Worm (Caenorhabditis elegans) whole organism, L4 larva: ENCODE data around the gene pho-14.

Experiments used
- F26F4.8 ChIP-seq: fragments of 200-800 bp; sonication (Bioruptor generic); conservative IDR thresholded peaks from 2 replicates; pipeline ENCODE4 v1.3.6; 2022; ENCODE audit warnings: missing genetic modification characterization, missing compliant biosample characterization
- F49E8.2 ChIP-seq: sonication (generic microtip); optimal IDR thresholded peaks from 2 replicates; lab custom pipeline; 2016; ENCODE audit warnings: missing compliant biosample characterization, mild to moderate bottlenecking, missing genetic modification characterization, borderline replicate concordance
- T20F7.1 ChIP-seq: fragments of 200-800 bp; sonication (Bioruptor generic); optimal IDR thresholded peaks from 2 replicates; lab custom pipeline; 2018; ENCODE audit warnings: mild to moderate bottlenecking, missing genetic modification characterization, missing compliant biosample characterization
- Y105C5A.15 ChIP-seq: fragments of 200-800 bp; sonication (Bioruptor generic); IDR thresholded peaks from 2 replicates; pipeline ENCODE4 v1.3.6; 2022; ENCODE audit warnings: missing genetic modification characterization, missing compliant biosample characterization
- ZK546.5 ChIP-seq, 2 experiments: sonication (generic microtip); optimal IDR thresholded peaks; 2 replicates each; lab custom pipeline; 2017; ENCODE audit warnings: missing biosample characterization in 2 of 2, missing genetic modification characterization in 2 of 2
- ceh-20 ChIP-seq: fragments of 200-800 bp; sonication (Bioruptor generic); IDR thresholded peaks from 2 replicates; pipeline ENCODE4 v1.3.6; 2022; ENCODE audit warnings: missing genetic modification reagents, missing genetic modification characterization, missing compliant biosample characterization
- ceh-28 ChIP-seq: fragments of 150-350 bp; optimal IDR thresholded peaks from 2 replicates; lab custom pipeline; 2014; ENCODE audit warnings: missing biosample characterization, missing genetic modification reagents, missing genetic modification characterization
- ceh-32 ChIP-seq: sonication (generic microtip); optimal IDR thresholded peaks from 2 replicates; lab custom pipeline; 2016; ENCODE audit warnings: mild to moderate bottlenecking, missing genetic modification characterization, missing compliant biosample characterization; ENCODE audit not compliant: poor library complexity
- ces-1 ChIP-seq: fragments of 150-350 bp; sonication (generic microtip); optimal IDR thresholded peaks from 4 replicates; lab custom pipeline; 2014; ENCODE audit warnings: missing biosample characterization, missing genetic modification reagents, missing genetic modification characterization
- cey-2 ChIP-seq: sonication (generic microtip); optimal IDR thresholded peaks from 3 replicates; lab custom pipeline; 2017; ENCODE audit warnings: missing genetic modification characterization, mild to moderate bottlenecking, missing compliant biosample characterization, antibody characterized with exemption, borderline replicate concordance; ENCODE audit not compliant: insufficient read depth
- daf-16 ChIP-seq, 3 experiments: sonication (generic microtip); optimal IDR thresholded peaks; 2 replicates each; lab custom pipeline; 2016 to 2017; ENCODE audit warnings: missing genetic modification characterization in 3 of 3, missing genetic modification reagents in 3 of 3, mild to moderate bottlenecking in 2 of 3, missing compliant biosample characterization in 2 of 3, missing biosample characterization in 1 of 3, moderate library complexity in 1 of 3
- daf-19 ChIP-seq: fragments of 200-800 bp; sonication (Bioruptor generic); conservative IDR thresholded peaks from 2 replicates; pipeline ENCODE4 v1.3.6; 2022; ENCODE audit warnings: missing genetic modification characterization, missing compliant biosample characterization
- dmd-6 ChIP-seq: fragments of 200-800 bp; sonication (Bioruptor generic); IDR thresholded peaks from 2 replicates; pipeline ENCODE4 v1.3.6; 2022; ENCODE audit warnings: missing genetic modification reagents, missing genetic modification characterization, missing compliant biosample characterization
- dve-1 ChIP-seq: sonication (generic microtip); optimal IDR thresholded peaks from 2 replicates; lab custom pipeline; 2017; ENCODE audit warnings: antibody characterized with exemption, mild to moderate bottlenecking, missing genetic modification characterization, missing compliant biosample characterization; ENCODE audit not compliant: insufficient read depth
- egl-43 ChIP-seq: fragments of 200-800 bp; sonication (Bioruptor generic); IDR thresholded peaks from 2 replicates; pipeline ENCODE4 v1.3.6; 2022; ENCODE audit warnings: missing genetic modification reagents, missing genetic modification characterization, missing compliant biosample characterization
- fkh-10 ChIP-seq: fragments of 150-350 bp; optimal IDR thresholded peaks from 2 replicates; lab custom pipeline; 2014; ENCODE audit warnings: missing biosample characterization, missing genetic modification reagents, missing genetic modification characterization
- hlh-11 ChIP-seq: fragments of 200-800 bp; sonication (Bioruptor generic); optimal IDR thresholded peaks from 2 replicates; lab custom pipeline; 2018; ENCODE audit warnings: mild to moderate bottlenecking, missing genetic modification characterization, missing compliant biosample characterization
- hlh-30 ChIP-seq: sonication (generic microtip); optimal IDR thresholded peaks from 2 replicates; lab custom pipeline; 2017; ENCODE audit warnings: antibody characterized with exemption, mild to moderate bottlenecking, missing genetic modification characterization, missing compliant biosample characterization; ENCODE audit not compliant: insufficient read depth
- lin-13 ChIP-seq: fragments of 150-350 bp; optimal IDR thresholded peaks from 2 replicates; lab custom pipeline; 2014; ENCODE audit warnings: missing biosample characterization, missing genetic modification reagents, missing genetic modification characterization
- lin-38 ChIP-seq: fragments of 200-800 bp; sonication (Bioruptor generic); IDR thresholded peaks from 2 replicates; pipeline ENCODE4 v1.3.6; 2022; ENCODE audit warnings: missing genetic modification reagents, missing genetic modification characterization, missing compliant biosample characterization
- lsy-2 ChIP-seq, 2 experiments: fragments of 150-350 bp in 1 of 2; sonication (generic microtip) in 1 of 2; optimal IDR thresholded peaks; 2 replicates each; lab custom pipeline; 2014 to 2017; ENCODE audit warnings: missing biosample characterization in 2 of 2, missing genetic modification characterization in 2 of 2
- madf-5 ChIP-seq, 2 experiments: fragments of 200-800 bp; sonication (Bioruptor generic); IDR thresholded peaks; 2 replicates each; pipeline ENCODE4 v1.3.6; 2022; ENCODE audit warnings: missing compliant biosample characterization in 2 of 2, missing genetic modification characterization in 2 of 2
- mdt-29 ChIP-seq: fragments of 200-800 bp; sonication (Bioruptor generic); IDR thresholded peaks from 2 replicates; pipeline ENCODE4 v1.3.6; 2022; ENCODE audit warnings: missing genetic modification reagents, missing genetic modification characterization, missing compliant biosample characterization
- mep-1 ChIP-seq: fragments of 150-350 bp; sonication (generic microtip); optimal IDR thresholded peaks from 3 replicates; lab custom pipeline; 2014; ENCODE audit warnings: missing biosample characterization, missing genetic modification characterization
- mxl-2 ChIP-seq: fragments of 200-800 bp; sonication (Bioruptor generic); conservative IDR thresholded peaks from 2 replicates; pipeline ENCODE4 v1.3.6; 2022; ENCODE audit warnings: missing genetic modification reagents, missing genetic modification characterization, missing compliant biosample characterization
- mxl-3 ChIP-seq: fragments of 200-800 bp; sonication (Bioruptor generic); optimal IDR thresholded peaks from 2 replicates; lab custom pipeline; 2018; ENCODE audit warnings: mild to moderate bottlenecking, missing genetic modification characterization, missing compliant biosample characterization
- nhr-25 ChIP-seq: sonication (generic microtip); optimal IDR thresholded peaks from 2 replicates; lab custom pipeline; 2017; ENCODE audit warnings: missing genetic modification characterization, mild to moderate bottlenecking, missing compliant biosample characterization, antibody characterized with exemption, moderate library complexity, borderline replicate concordance; ENCODE audit not compliant: insufficient read depth
- nhr-28 ChIP-seq: fragments of 150-350 bp; optimal IDR thresholded peaks from 2 replicates; lab custom pipeline; 2014; ENCODE audit warnings: missing biosample characterization, missing genetic modification characterization
- nhr-6 ChIP-seq: fragments of 150-350 bp; optimal IDR thresholded peaks from 2 replicates; lab custom pipeline; 2014; ENCODE audit warnings: missing biosample characterization, missing genetic modification characterization
- nhr-76 ChIP-seq: fragments of 150-350 bp; optimal IDR thresholded peaks from 2 replicates; lab custom pipeline; 2014; ENCODE audit warnings: missing biosample characterization, missing genetic modification characterization
- nhr-77 ChIP-seq: fragments of 150-350 bp; optimal IDR thresholded peaks from 2 replicates; lab custom pipeline; 2014; ENCODE audit warnings: missing biosample characterization, missing genetic modification characterization
- pha-4 ChIP-seq, 2 experiments: fragments of 150-350 bp in 1 of 2; fragments of 200-800 bp in 1 of 2; sonication (Bioruptor generic) in 1 of 2; IDR thresholded peaks in 1 of 2; optimal IDR thresholded peaks in 1 of 2; 2 replicates each; pipeline versions ENCODE4 v1.3.6 to Lab custom; 2014 to 2022; ENCODE audit warnings: missing genetic modification characterization in 2 of 2, missing genetic modification reagents in 2 of 2, missing biosample characterization in 1 of 2, missing compliant biosample characterization in 1 of 2
- sdz-12 ChIP-seq: fragments of 200-800 bp; sonication (Bioruptor generic); optimal IDR thresholded peaks from 2 replicates; lab custom pipeline; 2018; ENCODE audit warnings: mild to moderate bottlenecking, missing genetic modification characterization, missing compliant biosample characterization
- set-16 ChIP-seq: fragments of 200-800 bp; sonication (Bioruptor generic); IDR thresholded peaks from 2 replicates; pipeline ENCODE4 v1.3.6; 2022; ENCODE audit warnings: missing genetic modification reagents, missing genetic modification characterization, missing compliant biosample characterization
- snpc-4 ChIP-seq: fragments of 150-350 bp; optimal IDR thresholded peaks from 2 replicates; lab custom pipeline; 2014; ENCODE audit warnings: missing biosample characterization, missing genetic modification characterization
- tag-97 ChIP-seq: fragments of 200-800 bp; sonication (Bioruptor generic); IDR thresholded peaks from 2 replicates; pipeline ENCODE4 v1.3.6; 2022; ENCODE audit warnings: missing genetic modification characterization, missing compliant biosample characterization
- tra-1 ChIP-seq: fragments of 200-800 bp; sonication (Bioruptor generic); IDR thresholded peaks from 2 replicates; pipeline ENCODE4 v1.3.6; 2022; ENCODE audit warnings: missing genetic modification reagents, missing genetic modification characterization, missing compliant biosample characterization
- unc-39 ChIP-seq: sonication (generic microtip); optimal IDR thresholded peaks from 2 replicates; lab custom pipeline; 2017; ENCODE audit warnings: missing biosample characterization, missing genetic modification characterization
- unc-62 ChIP-seq, 3 experiments: fragments of 150-350 bp in 1 of 3; sonication (generic microtip); optimal IDR thresholded peaks in 2 of 3; peaks in 1 of 3; 1 replicate in 1 of 3; 2 replicates in 2 of 3; lab custom pipeline; 2014 to 2017; ENCODE audit warnings: missing biosample characterization in 3 of 3, missing genetic modification characterization in 3 of 3, missing genetic modification reagents in 3 of 3, missing genotype in 1 of 3
- zfp-3 ChIP-seq: fragments of 200-800 bp; sonication (Bioruptor generic); conservative IDR thresholded peaks from 2 replicates; pipeline ENCODE4 v1.3.6; 2022; ENCODE audit warnings: missing genetic modification reagents, missing genetic modification characterization, missing compliant biosample characterization
- ztf-7 ChIP-seq: fragments of 150-350 bp; optimal IDR thresholded peaks from 2 replicates; lab custom pipeline; 2014; ENCODE audit warnings: missing biosample characterization, missing genetic modification characterization

Gene pho-14

ce11 chrII:1143173-1143738, 42.6 kb upstream of the pho-14 start (continued):
- TF ChIP-seq unc-62 (GFP tag; optimal IDR thresholded peaks at IDR 0.05 in 1 of 2; lab: Kevin White, UChicago), result peak in 1 of 2 experiments; percentile 10
- TF ChIP-seq unc-62 (tag; optimal IDR thresholded peaks at IDR 0.05; lab: Kevin White, UChicago), result no peak

- TF ChIP-seq set-16 (GFP tag; lab: Robert Waterston, UW) (peak; percentile 64), tra-1 (GFP tag; lab: Robert Waterston, UW) (0 out of 2 replicates have a peak, but pooled peaks have one; percentile 6), Y105C5A.15 (GFP tag; lab: Robert Waterston, UW) (no peak), ZK546.5 (tag; optimal IDR thresholded peaks at IDR 0.05; lab: Kevin White, UChicago) (no peak), T20F7.1 (GFP tag; lab: Kevin White, UChicago) (no peak), tag-97 (no peak), lin-38 (no peak), F49E8.2 (tag; lab: Kevin White, UChicago) (no peak), mep-1 (tag; lab: Kevin White, UChicago) (no peak), ceh-20 (GFP tag; lab: Robert Waterston, UW) (no peak), hlh-30 (tag; lab: Kevin White, UChicago) (no peak), egl-43 (peak; percentile 17; the same call in 1 of the 2 replicates), mxl-2 (GFP tag; lab: Robert Waterston, UW) (0 out of 2 replicates have a peak, but pooled peaks have one; percentile 30), nhr-6 (tag; lab: Kevin White, UChicago) (no peak), hlh-11 (tag; lab: Kevin White, UChicago) (peak; percentile 3), F26F4.8 (GFP tag; lab: Robert Waterston, UW) (0 out of 2 replicates have a peak, but pooled peaks have one; percentile 54), mxl-3 (peak; percentile 20), snpc-4 (tag; lab: Kevin White, UChicago) (no peak), nhr-25 (tag; lab: Kevin White, UChicago) (peak; percentile 28), nhr-77 (tag; lab: Kevin White, UChicago) (no peak), nhr-76 (tag; lab: Kevin White, UChicago) (no peak), ceh-28 (tag; lab: Kevin White, UChicago) (no peak), zfp-3 (GFP tag; lab: Robert Waterston, UW) (no peak), lsy-2 (tag; optimal IDR thresholded peaks at IDR 0.05; lab: Kevin White, UChicago) (peak in 1 of 2 experiments; percentile 2), madf-5 (GFP tag; IDR thresholded peaks at IDR 0.05; lab: Robert Waterston, UW) (no peak), fkh-10 (GFP tag; lab: Kevin White, UChicago) (no peak), ceh-32 (tag; lab: Kevin White, UChicago) (no peak), sdz-12 (no peak), lin-13 (GFP tag; lab: Kevin White, UChicago) (peak; percentile 29), pha-4 (GFP tag; IDR thresholded peaks at IDR 0.05; lab: Robert Waterston, UW) (peak; percentile 23; the same call in 1 of the 2 replicates), pha-4 (tag; optimal IDR thresholded peaks at IDR 0.05; lab: Kevin White, UChicago) (no peak), unc-62 (GFP tag; optimal IDR thresholded peaks at IDR 0.05 in 1 of 2; lab: Kevin White, UChicago) (peak in 1 of 2 experiments; percentile 72), unc-62 (tag; optimal IDR thresholded peaks at IDR 0.05; lab: Kevin White, UChicago) (no peak), dmd-6 (GFP tag; lab: Robert Waterston, UW) (no peak)
These were observed 41.3 kb upstream of the pho-14 start for ce11 chrII:1141720-1142574.

ce11 chrII:1140689-1141088, 40.1 kb upstream of the pho-14 start, which contains the start of gene W09B6.4:
TSS of gene W09B6.4 (minus strand) at chrII:1140839.
- TF ChIP-seq cey-2 (tag; lab: Kevin White, UChicago), result no peak
- peak; percentile 35 for TF ChIP-seq T20F7.1 (GFP tag; lab: Kevin White, UChicago)
- TF ChIP-seq dmd-6 (GFP tag; lab: Robert Waterston, UW), result peak; percentile 35
- TF ChIP-seq ces-1 (GFP tag; lab: Kevin White, UChicago), result no peak
- TF ChIP-seq unc-62 (GFP tag; optimal IDR thresholded peaks at IDR 0.05 in 1 of 2; lab: Kevin White, UChicago), result peak in 1 of 2 experiments; percentile 15
- no peak for TF ChIP-seq unc-62 (tag; optimal IDR thresholded peaks at IDR 0.05; lab: Kevin White, UChicago)
- 0 out of 2 replicates have a peak, but pooled peaks have one; percentile 37 for TF ChIP-seq mdt-29 (GFP tag; lab: Robert Waterston, UW)
- TF ChIP-seq ztf-7, result no peak
- peak; percentile 38 for TF ChIP-seq hlh-11 (tag; lab: Kevin White, UChicago)
- TF ChIP-seq dve-1 (tag; lab: Kevin White, UChicago), result peak; percentile 64
- TF ChIP-seq unc-39 (tag; lab: Kevin White, UChicago), result no peak
- TF ChIP-seq nhr-25 (tag; lab: Kevin White, UChicago), result no peak
- peak; percentile 82 for TF ChIP-seq nhr-28 (tag; lab: Kevin White, UChicago)
- TF ChIP-seq daf-19 (GFP tag; lab: Robert Waterston, UW), result no peak
- no peak for TF ChIP-seq daf-16 (GFP tag; optimal IDR thresholded peaks at IDR 0.05; lab: Kevin White, UChicago)
- TF ChIP-seq daf-16 (tag; optimal IDR thresholded peaks at IDR 0.05; lab: Kevin White, UChicago), result peak; percentile 57
